Worm (Caenorhabditis elegans): ENCODE results near the gene skr-14.

Gene skr-14

ce11 chrV:4384482-4384881, 36.9 kb downstream of the skr-14 start, which contains the start of gene F13A2.2:
F13A2.2 (minus strand) TSS chrV:4384582.
- TF ChIP-seq mls-2 (tag; optimal IDR thresholded peaks at IDR 0.05) (no peak), cnd-1 (tag; optimal IDR thresholded peaks at IDR 0.05) (no peak), nhr-28 (tag; optimal IDR thresholded peaks at IDR 0.05) (no peak), lin-32 (GFP tag; optimal IDR thresholded peaks at IDR 0.05) (no peak), ceh-39 (tag; optimal IDR thresholded peaks at IDR 0.05) (no peak), nhr-76 (tag; optimal IDR thresholded peaks at IDR 0.05) (no peak), unc-120 (tag; optimal IDR thresholded peaks at IDR 0.05; ENCODE audit: poor library complexity, severe bottlenecking) (no peak), unc-62 (GFP tag; optimal IDR thresholded peaks at IDR 0.05) (no peak), sptf-1 (tag; optimal IDR thresholded peaks at IDR 0.05) (no peak), zip-8 (tag; optimal IDR thresholded peaks at IDR 0.05) (no peak), drap-1 (GFP tag; optimal IDR thresholded peaks at IDR 0.05) (no peak), ham-2 (GFP tag; optimal IDR thresholded peaks at IDR 0.05) (no peak), bed-3 (GFP tag; optimal IDR thresholded peaks at IDR 0.05) (no peak), mab-5 (tag; optimal IDR thresholded peaks at IDR 0.05) (no peak), blmp-1 (tag; optimal IDR thresholded peaks at IDR 0.05) (no peak), snpc-4 (tag; optimal IDR thresholded peaks at IDR 0.05) (no peak), ces-1 (GFP tag; optimal IDR thresholded peaks at IDR 0.05) (no peak), sem-2 (GFP tag; optimal IDR thresholded peaks at IDR 0.05) (no peak), tbx-8 (GFP tag; optimal IDR thresholded peaks at IDR 0.05) (no peak), unc-39 (tag; optimal IDR thresholded peaks at IDR 0.05) (no peak)

ce11 chrV:4382298-4382697, 39.1 kb downstream of the skr-14 start, which contains the start of gene F13A2.1:
F13A2.1 (minus strand) TSS chrV:4382398.
- no peak for TF ChIP-seq ztf-11 (tag; optimal IDR thresholded peaks at IDR 0.05)
- no peak for TF ChIP-seq blmp-1 (tag; optimal IDR thresholded peaks at IDR 0.05)
- no peak for TF ChIP-seq elt-3 (tag; optimal IDR thresholded peaks at IDR 0.05)
- no peak for TF ChIP-seq pha-4 (tag; optimal IDR thresholded peaks at IDR 0.05)
- TF ChIP-seq lin-13 (tag; optimal IDR thresholded peaks at IDR 0.05): no peak
- TF ChIP-seq mab-5 (tag; optimal IDR thresholded peaks at IDR 0.05): no peak

ce11 chrV:4377622-4378021, 43.8 kb downstream of the skr-14 start, which contains the start of gene F32D1.8:
F32D1.8 (minus strand) TSS chrV:4377722.
- TF ChIP-seq ham-2 (GFP tag; optimal IDR thresholded peaks at IDR 0.05): no peak
- TF ChIP-seq elt-3 (tag; optimal IDR thresholded peaks at IDR 0.05): no peak

ce11 chrV:4375807-4376564, 45.4 kb downstream of the skr-14 start, which contains the start of gene F32D1.7:
F32D1.7 (minus strand) TSS chrV:4376173.
- TF ChIP-seq drap-1 (GFP tag; optimal IDR thresholded peaks at IDR 0.05): no peak
- no peak for TF ChIP-seq ceh-83 (GFP tag; optimal IDR thresholded peaks at IDR 0.05)
- TF ChIP-seq ceh-43 (GFP tag; optimal IDR thresholded peaks at IDR 0.05): no peak
- TF ChIP-seq sptf-1 (tag; optimal IDR thresholded peaks at IDR 0.05): no peak
- TF ChIP-seq nhr-28 (tag; optimal IDR thresholded peaks at IDR 0.05): no peak
- no peak for TF ChIP-seq elt-1 (tag; optimal IDR thresholded peaks at IDR 0.05; ENCODE audit: borderline replicate concordance, insufficient read depth)
- TF ChIP-seq M03D4.4 (tag; optimal IDR thresholded peaks at IDR 0.05): no peak
- TF ChIP-seq lin-32 (GFP tag; optimal IDR thresholded peaks at IDR 0.05): no peak
- no peak for TF ChIP-seq unc-62 (GFP tag; optimal IDR thresholded peaks at IDR 0.05)
- no peak for TF ChIP-seq elt-3 (tag; optimal IDR thresholded peaks at IDR 0.05)
- TF ChIP-seq lin-13 (tag; optimal IDR thresholded peaks at IDR 0.05): no peak
- TF ChIP-seq snpc-4 (tag; optimal IDR thresholded peaks at IDR 0.05): no peak

ce11 chrV:4374625-4375024, 46.8 kb downstream of the skr-14 start, which contains the start of gene neg-1:
neg-1 (minus strand) TSS chrV:4374874.
- TF ChIP-seq unc-39 (tag; optimal IDR thresholded peaks at IDR 0.05) (no peak), hlh-1 (tag; optimal IDR thresholded peaks at IDR 0.05) (no peak), lin-13 (tag; optimal IDR thresholded peaks at IDR 0.05) (no peak), lin-32 (GFP tag; optimal IDR thresholded peaks at IDR 0.05) (no peak), nhr-12 (tag; optimal IDR thresholded peaks at IDR 0.05) (no peak), ceh-83 (GFP tag; optimal IDR thresholded peaks at IDR 0.05) (no peak), bed-3 (GFP tag; optimal IDR thresholded peaks at IDR 0.05) (no peak), blmp-1 (tag; optimal IDR thresholded peaks at IDR 0.05) (no peak), unc-62 (GFP tag; optimal IDR thresholded peaks at IDR 0.05) (no peak), zip-8 (tag; optimal IDR thresholded peaks at IDR 0.05) (no peak), pha-4 (tag; optimal IDR thresholded peaks at IDR 0.05) (no peak), elt-1 (tag; optimal IDR thresholded peaks at IDR 0.05; ENCODE audit: borderline replicate concordance, insufficient read depth) (no peak), mls-2 (tag; optimal IDR thresholded peaks at IDR 0.05) (no peak), nhr-76 (tag; optimal IDR thresholded peaks at IDR 0.05) (no peak), snpc-4 (tag; optimal IDR thresholded peaks at IDR 0.05) (no peak), elt-3 (tag; optimal IDR thresholded peaks at IDR 0.05) (no peak)
